Worm (Caenorhabditis elegans) whole organism, L2 larva: ENCODE results near the gene dnj-16.

Experiments used
- R02D3.7 ChIP-seq: fragments of 150-350 bp; optimal IDR thresholded peaks from 2 replicates; lab custom pipeline; 2014; ENCODE audit warnings: missing biosample characterization, missing genetic modification characterization
- ZK546.5 ChIP-seq: sonication (generic microtip); optimal IDR thresholded peaks from 2 replicates; lab custom pipeline; 2017; ENCODE audit warnings: missing biosample characterization, missing genetic modification characterization
- aly-2 ChIP-seq: fragments of 150-350 bp; optimal IDR thresholded peaks from 2 replicates; lab custom pipeline; 2014; ENCODE audit warnings: missing biosample characterization, missing genetic modification characterization
- dmd-4 ChIP-seq: sonication (generic microtip); optimal IDR thresholded peaks from 2 replicates; lab custom pipeline; 2017; ENCODE audit warnings: missing biosample characterization, missing genetic modification characterization
- elt-1 ChIP-seq: fragments of 150-350 bp; optimal IDR thresholded peaks from 2 replicates; lab custom pipeline; 2014; ENCODE audit warnings: missing biosample characterization, missing genetic modification characterization
- lin-39 ChIP-seq: fragments of 150-350 bp; optimal IDR thresholded peaks from 2 replicates; lab custom pipeline; 2014; ENCODE audit warnings: missing biosample characterization, missing genetic modification reagents, missing genetic modification characterization
- mab-5 ChIP-seq: fragments of 150-350 bp; optimal IDR thresholded peaks from 2 replicates; lab custom pipeline; 2014; ENCODE audit warnings: missing biosample characterization, missing genetic modification characterization
- skn-1 ChIP-seq: sonication (generic microtip); optimal IDR thresholded peaks from 2 replicates; lab custom pipeline; 2017; ENCODE audit warnings: missing biosample characterization, missing genetic modification characterization
- snpc-4 ChIP-seq: fragments of 150-350 bp; optimal IDR thresholded peaks from 2 replicates; lab custom pipeline; 2014; ENCODE audit warnings: missing biosample characterization, missing genetic modification characterization
- unc-39 ChIP-seq: fragments of 150-350 bp; optimal IDR thresholded peaks from 2 replicates; lab custom pipeline; 2014; ENCODE audit warnings: missing biosample characterization, missing genetic modification characterization
- ztf-4 ChIP-seq: fragments of 150-350 bp; optimal IDR thresholded peaks from 2 replicates; lab custom pipeline; 2014; ENCODE audit warnings: missing biosample characterization, missing genetic modification characterization

DNA sequence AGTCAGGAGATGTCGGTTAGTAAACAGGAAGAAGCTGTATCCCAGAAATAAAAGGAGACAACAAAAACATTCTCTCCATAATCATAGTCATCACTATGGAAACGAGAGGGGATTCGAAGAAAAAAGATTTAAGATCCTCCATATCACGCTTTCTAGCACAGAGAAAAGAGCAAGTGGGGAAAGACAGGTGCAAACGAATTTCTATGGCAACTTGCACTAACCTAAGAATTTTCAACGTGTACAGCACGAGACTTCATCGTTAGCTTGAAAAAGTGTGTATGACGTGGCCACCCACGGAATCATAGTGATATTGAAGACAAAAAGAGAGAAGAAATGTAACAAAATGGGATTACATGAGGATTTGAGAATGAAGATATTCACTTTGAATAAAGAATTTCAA is 29.9 kb downstream of the dnj-16 start:
- TF ChIP-seq mab-5: no peak
- TF ChIP-seq dmd-4 (tag; lab: Kevin White, UChicago): no peak
- TF ChIP-seq unc-39 (tag; lab: Kevin White, UChicago): no peak
- no peak for TF ChIP-seq R02D3.7
- TF ChIP-seq ztf-4: no peak
- no peak for TF ChIP-seq ZK546.5 (tag; lab: Kevin White, UChicago)
- no peak for TF ChIP-seq snpc-4 (tag; lab: Kevin White, UChicago)
- TF ChIP-seq lin-39 (tag; lab: Kevin White, UChicago): no peak
- TF ChIP-seq aly-2 (tag; lab: Kevin White, UChicago): no peak
- TF ChIP-seq elt-1 (tag; lab: Kevin White, UChicago): no peak
- no peak for TF ChIP-seq skn-1 (tag; lab: Kevin White, UChicago)
